Fruit fly (Drosophila melanogaster) whole organism, embryonic: ENCODE measurements around the gene Idua.

Experiments
- C15 ChIP-seq: fragments of 200-800 bp; sonication (Bioruptor generic); IDR thresholded peaks from 3 replicates; pipeline ENCODE4 v1.3.6; 2022; ENCODE audit warnings: missing biosample characterization, missing genetic modification characterization
- CG10366 ChIP-seq: fragments of 200-800 bp; sonication (Bioruptor generic); IDR thresholded peaks from 2 replicates; pipeline ENCODE4 v1.3.6; 2022; ENCODE audit warnings: missing biosample characterization, missing genetic modification characterization
- CG10462 ChIP-seq: fragments of 200-800 bp; sonication (Bioruptor generic); optimal IDR thresholded peaks from 2 replicates; lab custom pipeline; 2016; ENCODE audit warnings: missing biosample characterization, missing genetic modification characterization
- CG12769 ChIP-seq: fragments of 200-800 bp; sonication (Bioruptor generic); optimal IDR thresholded peaks from 2 replicates; lab custom pipeline; 2019; ENCODE audit warnings: missing biosample characterization, mild to moderate bottlenecking, missing genetic modification characterization, moderate library complexity
- CG13287 ChIP-seq: fragments of 200-800 bp; sonication (Bioruptor generic); IDR thresholded peaks from 2 replicates; pipeline ENCODE4 v1.3.6; 2022; ENCODE audit warnings: missing biosample characterization, missing genetic modification characterization; ENCODE audit not compliant: partially characterized antibody
- CG15696 ChIP-seq: fragments of 200-800 bp; sonication (Bioruptor generic); optimal IDR thresholded peaks from 2 replicates; lab custom pipeline; 2019; ENCODE audit warnings: missing biosample characterization, mild to moderate bottlenecking, missing genetic modification characterization, moderate library complexity
- CG2116 ChIP-seq: fragments of 200-800 bp; sonication (Bioruptor generic); optimal IDR thresholded peaks from 3 replicates; lab custom pipeline; 2018; ENCODE audit warnings: missing biosample characterization, mild to moderate bottlenecking, missing genetic modification characterization
- CG2120 ChIP-seq: fragments of 200-800 bp; sonication (Bioruptor generic); optimal IDR thresholded peaks from 3 replicates; lab custom pipeline; 2016; ENCODE audit warnings: missing biosample characterization, missing genetic modification characterization
- CG2129 ChIP-seq: fragments of 200-800 bp; sonication (Bioruptor generic); IDR thresholded peaks from 2 replicates; pipeline ENCODE4 v1.3.6; 2022; ENCODE audit warnings: missing biosample characterization, missing genetic modification characterization; ENCODE audit not compliant: partially characterized antibody
- CG2889 ChIP-seq: fragments of 200-800 bp; sonication (Bioruptor generic); IDR thresholded peaks from 3 replicates; pipeline ENCODE4 v1.3.6; 2022; ENCODE audit warnings: missing biosample characterization, missing genetic modification characterization
- CG31224 ChIP-seq: fragments of 200-800 bp; sonication (Bioruptor generic); IDR thresholded peaks from 2 replicates; pipeline ENCODE4 v1.3.6; 2022; ENCODE audit warnings: missing biosample characterization, missing genetic modification characterization
- CG31388 ChIP-seq: fragments of 200-800 bp; sonication (Bioruptor generic); optimal IDR thresholded peaks from 2 replicates; lab custom pipeline; 2016; ENCODE audit warnings: missing biosample characterization, missing genetic modification characterization
- CG3163 ChIP-seq: fragments of 200-800 bp; sonication (Bioruptor generic); optimal IDR thresholded peaks from 3 replicates; lab custom pipeline; 2016; ENCODE audit warnings: missing biosample characterization, missing genetic modification characterization
- CG33213 ChIP-seq: fragments of 200-800 bp; sonication (Bioruptor generic); optimal IDR thresholded peaks from 3 replicates; lab custom pipeline; 2016; ENCODE audit warnings: missing biosample characterization, missing genetic modification characterization
- CG34422 ChIP-seq: fragments of 200-800 bp; sonication (Bioruptor generic); IDR thresholded peaks from 3 replicates; pipeline ENCODE4 v1.3.6; 2022; ENCODE audit warnings: missing biosample characterization, missing genetic modification characterization
- CG3995 ChIP-seq: fragments of 200-800 bp; sonication (Bioruptor generic); optimal IDR thresholded peaks from 3 replicates; lab custom pipeline; 2016; ENCODE audit warnings: missing biosample characterization, missing genetic modification characterization
- CG4854 ChIP-seq: fragments of 200-800 bp; sonication (Bioruptor generic); optimal IDR thresholded peaks from 2 replicates; lab custom pipeline; 2016; ENCODE audit warnings: missing biosample characterization, missing genetic modification characterization, inconsistent platforms
- CG5245 ChIP-seq: fragments of 200-800 bp; sonication (Bioruptor generic); optimal IDR thresholded peaks from 3 replicates; lab custom pipeline; 2016; ENCODE audit warnings: missing biosample characterization, missing genetic modification characterization
- CG7271 ChIP-seq: fragments of 200-800 bp; sonication (Bioruptor generic); optimal IDR thresholded peaks from 2 replicates; lab custom pipeline; 2018; ENCODE audit warnings: missing biosample characterization, mild to moderate bottlenecking, missing genetic modification characterization, moderate library complexity
- Dbx ChIP-seq: fragments of 200-800 bp; sonication (Bioruptor generic); IDR thresholded peaks from 3 replicates; pipeline ENCODE4 v1.3.6; 2022; ENCODE audit warnings: missing biosample characterization, missing genetic modification characterization
- Deaf1 ChIP-seq: fragments of 200-800 bp; optimal IDR thresholded peaks from 3 replicates; lab custom pipeline; 2019; ENCODE audit warnings: missing biosample characterization, mild to moderate bottlenecking, missing genetic modification characterization, moderate library complexity
- Doc3 ChIP-seq: fragments of 200-800 bp; sonication (Bioruptor generic); IDR thresholded peaks from 3 replicates; pipeline ENCODE4 v1.3.6; 2022; ENCODE audit warnings: missing biosample characterization, missing genetic modification characterization; ENCODE audit not compliant: partially characterized antibody
- HmgD ChIP-seq: fragments of 200-800 bp; sonication (Bioruptor generic); optimal IDR thresholded peaks from 3 replicates; lab custom pipeline; 2016; ENCODE audit warnings: missing biosample characterization, missing genetic modification characterization
- Hmr ChIP-seq: fragments of 200-800 bp; sonication (Bioruptor generic); optimal IDR thresholded peaks from 3 replicates; lab custom pipeline; 2017; ENCODE audit warnings: mild to moderate bottlenecking, missing biosample characterization, missing genetic modification reagents, missing genetic modification characterization
- Hr39 ChIP-seq: fragments of >200 bp; optimal IDR thresholded peaks from 2 replicates; lab custom pipeline; 2017
- Jarid2 ChIP-seq: fragments of 200-800 bp; sonication (Bioruptor generic); optimal IDR thresholded peaks from 3 replicates; lab custom pipeline; 2017; ENCODE audit warnings: mild to moderate bottlenecking, missing biosample characterization, missing genetic modification reagents, missing genetic modification characterization
- Kr ChIP-seq: fragments of 200-800 bp; sonication (Bioruptor generic); optimal IDR thresholded peaks from 2 replicates; lab custom pipeline; 2017; ENCODE audit warnings: missing biosample characterization, mild to moderate bottlenecking, missing genetic modification characterization
- Mrtf ChIP-seq: fragments of 200-800 bp; sonication (Bioruptor generic); IDR thresholded peaks from 3 replicates; pipeline ENCODE4 v1.3.6; 2022; ENCODE audit warnings: missing biosample characterization, missing genetic modification characterization
- Nf-YA ChIP-seq: fragments of 200-800 bp; sonication (Bioruptor generic); IDR thresholded peaks from 2 replicates; pipeline ENCODE4 v1.3.6; 2022; ENCODE audit warnings: missing biosample characterization, missing genetic modification characterization
- Nf-YB ChIP-seq: fragments of 200-800 bp; sonication (Bioruptor generic); optimal IDR thresholded peaks from 3 replicates; lab custom pipeline; 2019; ENCODE audit warnings: missing biosample characterization, mild to moderate bottlenecking, missing genetic modification characterization, moderate library complexity
- Sox100B ChIP-seq: fragments of 200-800 bp; sonication (Bioruptor generic); optimal IDR thresholded peaks from 3 replicates; lab custom pipeline; 2018; ENCODE audit warnings: missing biosample characterization, mild to moderate bottlenecking, missing genetic modification characterization
- Sry-δ ChIP-seq: fragments of 200-800 bp; sonication (Bioruptor generic); optimal IDR thresholded peaks from 2 replicates; lab custom pipeline; 2016; ENCODE audit warnings: missing biosample characterization, missing genetic modification characterization
- Trl ChIP-seq, 3 experiments: fragments of >200 bp in 2 of 3; fragments of 200-800 bp in 1 of 3; sonication (Bioruptor generic) in 1 of 3; optimal IDR thresholded peaks; 2 replicates in 1 of 3; 3 replicates in 2 of 3; lab custom pipeline; 2016 to 2017; ENCODE audit warnings: missing biosample characterization in 1 of 3, missing genetic modification characterization in 1 of 3
- Vsx1 ChIP-seq: fragments of 200-800 bp; sonication (Bioruptor generic); optimal IDR thresholded peaks from 2 replicates; lab custom pipeline; 2017; ENCODE audit warnings: missing biosample characterization, mild to moderate bottlenecking, missing genetic modification characterization, missing genetic modification reagents
- aop ChIP-seq: fragments of 200-800 bp; sonication (Bioruptor generic); IDR thresholded peaks from 2 replicates; pipeline ENCODE4 v1.3.6; 2022; ENCODE audit warnings: missing biosample characterization, missing genetic modification characterization
- ase ChIP-seq: fragments of 200-800 bp; sonication (Bioruptor generic); IDR thresholded peaks from 3 replicates; pipeline ENCODE4 v1.3.6; 2022; ENCODE audit warnings: missing biosample characterization, missing genetic modification characterization
- chinmo ChIP-seq: fragments of 200-800 bp; sonication (Bioruptor generic); IDR thresholded peaks from 4 replicates; pipeline ENCODE4 v1.3.6; 2022; ENCODE audit warnings: missing biosample characterization, missing genetic modification characterization; ENCODE audit not compliant: partially characterized antibody
- ci ChIP-seq: fragments of 200-800 bp; sonication (Bioruptor generic); IDR thresholded peaks from 3 replicates; pipeline ENCODE4 v1.3.6; 2022; ENCODE audit warnings: missing biosample characterization, missing genetic modification characterization
- dpn ChIP-seq, 2 experiments: fragments of 200-800 bp; sonication (Bioruptor generic); optimal IDR thresholded peaks; 3 replicates each; lab custom pipeline; 2016; ENCODE audit warnings: missing biosample characterization in 2 of 2, missing genetic modification characterization in 2 of 2
- ems ChIP-seq: fragments of 200-800 bp; sonication (Bioruptor generic); optimal IDR thresholded peaks from 3 replicates; lab custom pipeline; 2016; ENCODE audit warnings: missing biosample characterization, missing genetic modification characterization
- esg ChIP-seq: fragments of 200-800 bp; sonication (Bioruptor generic); conservative IDR thresholded peaks from 2 replicates; pipeline ENCODE4 v1.3.6; 2022; ENCODE audit warnings: missing biosample characterization, missing genetic modification characterization
- lola ChIP-seq, 3 experiments: fragments of >200 bp in 2 of 3; fragments of 200-800 bp in 1 of 3; sonication (Bioruptor generic) in 1 of 3; optimal IDR thresholded peaks; 2 replicates each; lab custom pipeline; 2017 to 2019; ENCODE audit warnings: missing biosample characterization in 3 of 3, missing genetic modification characterization in 3 of 3, mild to moderate bottlenecking in 1 of 3, moderate library complexity in 1 of 3
- nau ChIP-seq: fragments of 200-800 bp; sonication (Bioruptor generic); optimal IDR thresholded peaks from 3 replicates; lab custom pipeline; 2017; ENCODE audit warnings: missing biosample characterization, mild to moderate bottlenecking, missing genetic modification characterization, missing genetic modification reagents
- psq ChIP-seq: fragments of 200-800 bp; sonication (Bioruptor generic); optimal IDR thresholded peaks from 2 replicates; lab custom pipeline; 2017; ENCODE audit warnings: missing biosample characterization, missing genetic modification characterization
- sc ChIP-seq, 3 experiments: fragments of >200 bp in 2 of 3; fragments of 200-800 bp in 1 of 3; sonication (Bioruptor generic) in 1 of 3; optimal IDR thresholded peaks; 2 replicates in 2 of 3; 3 replicates in 1 of 3; lab custom pipeline; 2017; ENCODE audit warnings: mild to moderate bottlenecking in 1 of 3, missing biosample characterization in 1 of 3, missing genetic modification characterization in 1 of 3, missing genetic modification reagents in 1 of 3
- sim ChIP-seq: fragments of 200-800 bp; sonication (Bioruptor generic); IDR thresholded peaks from 2 replicates; pipeline ENCODE4 v1.3.6; 2022; ENCODE audit warnings: missing biosample characterization, missing genetic modification characterization
- slp2 ChIP-seq: fragments of 200-800 bp; sonication (Bioruptor generic); optimal IDR thresholded peaks from 2 replicates; lab custom pipeline; 2016; ENCODE audit warnings: missing biosample characterization, missing genetic modification characterization
- tll ChIP-seq, 2 experiments: fragments of 200-800 bp in 1 of 2; fragments of >200 bp in 1 of 2; sonication (Bioruptor generic) in 1 of 2; optimal IDR thresholded peaks; 2 replicates each; lab custom pipeline; 2017 to 2019; ENCODE audit warnings: missing biosample characterization in 2 of 2, missing genetic modification characterization in 2 of 2, mild to moderate bottlenecking in 1 of 2, moderate library complexity in 1 of 2
- zen ChIP-seq: fragments of 200-800 bp; sonication (Bioruptor generic); optimal IDR thresholded peaks from 3 replicates; lab custom pipeline; 2018; ENCODE audit warnings: missing biosample characterization, mild to moderate bottlenecking, missing genetic modification characterization, moderate library complexity

The Idua gene

DNA sequence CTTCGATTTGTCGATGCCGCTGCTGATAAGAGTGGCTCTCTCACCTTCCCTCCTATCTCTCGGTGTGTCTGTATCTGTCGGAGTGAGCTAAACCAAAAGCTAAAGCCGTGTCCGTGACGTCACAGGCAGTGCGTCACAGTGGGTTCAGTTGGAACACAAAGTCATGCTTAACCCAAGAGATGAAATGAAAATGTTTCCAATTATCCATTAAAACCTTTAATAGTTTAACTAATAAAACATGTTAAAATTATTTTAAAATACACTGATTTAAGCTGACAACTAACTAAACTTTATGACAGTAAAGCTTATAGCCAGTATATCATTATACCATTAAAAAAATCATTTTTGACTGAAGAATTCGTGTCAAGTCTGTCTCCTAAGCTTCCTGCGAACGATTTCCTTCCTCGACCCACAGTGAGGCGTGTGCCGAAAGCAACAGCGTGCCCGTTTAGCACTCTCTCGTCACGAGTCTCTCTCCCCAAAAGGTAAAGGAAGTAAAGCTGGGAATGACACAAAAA, at the start of gene Idua (continued):
- no peak for TF ChIP-seq CG10462 (GFP tag; lab: Kevin White, UChicago)
- TF ChIP-seq Mrtf (GFP tag; lab: Robert Waterston, UW), result no peak
- TF ChIP-seq Sry-δ (GFP tag; lab: Kevin White, UChicago), result no peak
- no peak for TF ChIP-seq CG12769 (tag; lab: Kevin White, UChicago)
- no peak for TF ChIP-seq Hr39 (lab: Kevin White, UChicago)
- TF ChIP-seq HmgD, result no peak
- no peak for TF ChIP-seq CG2129
- no peak for TF ChIP-seq Vsx1 (GFP tag; lab: Kevin White, UChicago)
- TF ChIP-seq CG34422 (GFP tag; lab: Robert Waterston, UW), result no peak; the same call in 2 of the 3 replicates
- TF ChIP-seq CG2116, result peak; percentile 22
- no peak for TF ChIP-seq Jarid2 (GFP tag; lab: Kevin White, UChicago)
- TF ChIP-seq CG3995 (GFP tag; lab: Kevin White, UChicago), result no peak
- peak; percentile 67 for TF ChIP-seq ase (GFP tag; lab: Robert Waterston, UW)
- TF ChIP-seq CG4854 (GFP tag; lab: Kevin White, UChicago), result peak; percentile 7
- TF ChIP-seq CG31224 (GFP tag; lab: Robert Waterston, UW), result 0 out of 2 replicates have a peak, but pooled peaks have one; percentile 30
- no peak for TF ChIP-seq aop
- TF ChIP-seq CG3163 (GFP tag; lab: Kevin White, UChicago), result no peak
- peak in 1 of 3 experiments; percentile 36 for TF ChIP-seq lola (GFP tag; optimal IDR thresholded peaks at IDR 0.05; lab: Kevin White, UChicago)
- no peak for TF ChIP-seq CG33213
- 0 out of 4 replicates have a peak, but pooled peaks have one; percentile 48 for TF ChIP-seq chinmo (GFP tag; lab: Robert Waterston, UW)
- TF ChIP-seq CG13287 (GFP tag; lab: Robert Waterston, UW), result no peak
- TF ChIP-seq dpn (GFP tag; optimal IDR thresholded peaks at IDR 0.05; lab: Kevin White, UChicago), result peak in 1 of 2 experiments; percentile 62
- peak; percentile 37; the same call in 1 of the 3 replicates for TF ChIP-seq Dbx
- no peak for TF ChIP-seq sc (optimal IDR thresholded peaks at IDR 0.05; lab: Kevin White, UChicago)
- peak; percentile 17 for TF ChIP-seq sc (GFP tag; optimal IDR thresholded peaks at IDR 0.05; lab: Kevin White, UChicago)
- TF ChIP-seq Nf-YB (GFP tag; lab: Kevin White, UChicago), result peak; percentile 45
- TF ChIP-seq psq (GFP tag; lab: Kevin White, UChicago), result peak; percentile 37
- TF ChIP-seq slp2 (GFP tag; lab: Kevin White, UChicago), result no peak
- no peak for TF ChIP-seq Nf-YA (GFP tag; lab: Robert Waterston, UW)
- TF ChIP-seq CG7271 (tag; lab: Kevin White, UChicago), result no peak
- TF ChIP-seq tll (GFP tag; optimal IDR thresholded peaks at IDR 0.05; lab: Kevin White, UChicago), result no peak
- no peak for TF ChIP-seq nau
- peak; percentile 56 for TF ChIP-seq esg (GFP tag; lab: Robert Waterston, UW)
- peak; percentile 25; the same call in 1 of the 2 replicates for TF ChIP-seq CG10366 (GFP tag; lab: Robert Waterston, UW)
- TF ChIP-seq CG5245 (GFP tag; lab: Kevin White, UChicago), result peak; percentile 51
- TF ChIP-seq C15 (GFP tag; lab: Robert Waterston, UW), result no peak
- no peak for TF ChIP-seq zen (tag; lab: Kevin White, UChicago)
- TF ChIP-seq Doc3 (GFP tag; lab: Robert Waterston, UW), result no peak
- peak; percentile 79 for TF ChIP-seq CG2120 (GFP tag; lab: Kevin White, UChicago)
- no peak for TF ChIP-seq CG15696 (tag; lab: Kevin White, UChicago)
- TF ChIP-seq ems, result no peak
- TF ChIP-seq Hmr (GFP tag; lab: Kevin White, UChicago), result peak; percentile 91
- TF ChIP-seq Trl (optimal IDR thresholded peaks at IDR 0.05; lab: Kevin White, UChicago), result no peak
- no peak for TF ChIP-seq Trl (GFP tag; optimal IDR thresholded peaks at IDR 0.05; lab: Kevin White, UChicago)
- no peak for TF ChIP-seq Deaf1 (tag; lab: Kevin White, UChicago)
- TF ChIP-seq sim, result no peak
- TF ChIP-seq CG2889 (GFP tag; lab: Robert Waterston, UW), result 0 out of 3 replicates have a peak, but pooled peaks have one; percentile 29
- no peak for TF ChIP-seq Kr
- TF ChIP-seq Sox100B, result no peak
- peak; percentile 61; the same call in 1 of the 3 replicates for TF ChIP-seq ci
- peak; percentile 12 for TF ChIP-seq CG31388 (GFP tag; lab: Kevin White, UChicago)
